Worm (Caenorhabditis elegans): ENCODE results near the gene C48B4.3.

Gene C48B4.3

ce11 chrIII:9538655-9539155, 43.5 kb downstream of the C48B4.3 start, which contains the start of gene ZK1098.3:
ZK1098.3 (minus strand) TSS chrIII:9538705.
- TF ChIP-seq dve-1 (tag; optimal IDR thresholded peaks at IDR 0.05; ENCODE audit: insufficient read depth), result no peak
- TF ChIP-seq lsy-2 (tag; optimal IDR thresholded peaks at IDR 0.05), result peak in 1 of 2 experiments; percentile 38
- TF ChIP-seq daf-16 (GFP tag; optimal IDR thresholded peaks at IDR 0.05), result no peak
- TF ChIP-seq daf-16 (tag; optimal IDR thresholded peaks at IDR 0.05), result peak; percentile 48
- no peak for TF ChIP-seq T20F7.1 (GFP tag; optimal IDR thresholded peaks at IDR 0.05)
- TF ChIP-seq nhr-42 (GFP tag; IDR thresholded peaks at IDR 0.05), result no peak
- TF ChIP-seq ceh-28 (tag; optimal IDR thresholded peaks at IDR 0.05), result peak; percentile 47
- peak; percentile 2 for TF ChIP-seq nhr-28 (tag; optimal IDR thresholded peaks at IDR 0.05)

DNA sequence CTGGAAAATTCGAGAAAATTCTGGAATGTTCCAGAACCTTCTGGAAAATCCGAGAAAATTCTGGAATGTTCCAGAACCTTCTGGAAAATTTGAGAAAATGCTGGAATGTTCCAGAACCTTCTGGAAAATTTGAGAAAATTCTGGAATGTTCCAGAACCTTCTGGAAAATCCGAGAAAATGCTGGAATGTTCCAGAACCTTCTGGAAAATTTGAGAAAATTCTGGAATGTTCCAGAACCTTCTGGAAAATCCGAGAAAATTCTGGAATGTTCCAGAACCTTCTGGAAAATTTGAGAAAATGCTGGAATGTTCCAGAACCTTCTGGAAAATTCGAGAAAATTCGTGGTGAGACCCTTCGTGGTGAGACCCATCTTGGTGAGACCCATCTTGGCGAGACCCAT, 48.0 kb downstream of the C48B4.3 start:
- TF ChIP-seq lin-38 (GFP tag; IDR thresholded peaks at IDR 0.05), result peak; percentile 29

Data from whole organism, L4 larva.